Fruit fly (Drosophila melanogaster) whole organism, embryonic: Measurements from ENCODE around the gene Spn85F.

ENCODE experiments used
- Ada2b ChIP-seq: fragments of 200-800 bp; sonication (Bioruptor generic); IDR thresholded peaks from 2 replicates; pipeline ENCODE4 v1.3.6; 2022; ENCODE audit warnings: missing biosample characterization, missing genetic modification characterization
- Asciz ChIP-seq: fragments of 200-800 bp; sonication (Bioruptor generic); optimal IDR thresholded peaks from 2 replicates; lab custom pipeline; 2017; ENCODE audit warnings: missing biosample characterization, mild to moderate bottlenecking, missing genetic modification characterization, missing genetic modification reagents
- Awh ChIP-seq: fragments of 200-800 bp; sonication (Bioruptor generic); IDR thresholded peaks from 2 replicates; pipeline ENCODE4, ENCODE4 v1.3.6; 2022; ENCODE audit warnings: missing biosample characterization, missing genetic modification characterization
- BEAF-32 ChIP-seq: fragments of 200-800 bp; sonication (Bioruptor generic); optimal IDR thresholded peaks from 3 replicates; lab custom pipeline; 2017; ENCODE audit warnings: missing biosample characterization, missing genetic modification characterization, mild to moderate bottlenecking, moderate library complexity, missing genetic modification reagents
- CG10462 ChIP-seq: fragments of 200-800 bp; sonication (Bioruptor generic); optimal IDR thresholded peaks from 2 replicates; lab custom pipeline; 2016; ENCODE audit warnings: missing biosample characterization, missing genetic modification characterization
- CG11085 ChIP-seq: fragments of 200-800 bp; sonication (Bioruptor generic); IDR thresholded peaks from 2 replicates; pipeline ENCODE4 v1.3.6; 2022; ENCODE audit warnings: missing biosample characterization, missing genetic modification characterization
- CG12104 ChIP-seq: fragments of 200-800 bp; sonication (Bioruptor generic); optimal IDR thresholded peaks from 3 replicates; lab custom pipeline; 2016; ENCODE audit warnings: missing biosample characterization, missing genetic modification characterization
- CG1233 ChIP-seq: fragments of 200-800 bp; sonication (Bioruptor generic); optimal IDR thresholded peaks from 4 replicates; lab custom pipeline; 2018; ENCODE audit warnings: missing biosample characterization, mild to moderate bottlenecking, missing genetic modification characterization
- CG13287 ChIP-seq: fragments of 200-800 bp; sonication (Bioruptor generic); IDR thresholded peaks from 2 replicates; pipeline ENCODE4 v1.3.6; 2022; ENCODE audit warnings: missing biosample characterization, missing genetic modification characterization; ENCODE audit not compliant: partially characterized antibody
- CG15514 ChIP-seq: fragments of 200-800 bp; sonication (Bioruptor generic); optimal IDR thresholded peaks from 3 replicates; lab custom pipeline; 2017; ENCODE audit warnings: missing biosample characterization, missing genetic modification characterization, mild to moderate bottlenecking, moderate library complexity, missing genetic modification reagents
- CG16813 ChIP-seq: fragments of 200-800 bp; sonication (Bioruptor generic); IDR thresholded peaks from 3 replicates; pipeline ENCODE4 v1.3.6; 2022; ENCODE audit warnings: missing biosample characterization, missing genetic modification characterization; ENCODE audit not compliant: partially characterized antibody
- CG17568 ChIP-seq: fragments of 200-800 bp; sonication (Bioruptor generic); optimal IDR thresholded peaks from 2 replicates; lab custom pipeline; 2018; ENCODE audit warnings: missing biosample characterization, mild to moderate bottlenecking, missing genetic modification characterization, moderate library complexity
- CG1792 ChIP-seq: fragments of 200-800 bp; sonication (Bioruptor generic); optimal IDR thresholded peaks from 2 replicates; lab custom pipeline; 2016; ENCODE audit warnings: missing biosample characterization, missing genetic modification characterization
- CG18011 ChIP-seq: fragments of 200-800 bp; sonication (Bioruptor generic); optimal IDR thresholded peaks from 2 replicates; lab custom pipeline; 2017; ENCODE audit warnings: missing biosample characterization, missing genetic modification characterization, mild to moderate bottlenecking, moderate library complexity, missing genotype
- CG18262 ChIP-seq: fragments of 200-800 bp; optimal IDR thresholded peaks from 3 replicates; lab custom pipeline; 2019; ENCODE audit warnings: missing biosample characterization, mild to moderate bottlenecking, missing genetic modification characterization, moderate library complexity
- CG18599 ChIP-seq: fragments of 200-800 bp; sonication (Bioruptor generic); optimal IDR thresholded peaks from 3 replicates; lab custom pipeline; 2017; ENCODE audit warnings: missing biosample characterization, missing genetic modification characterization, mild to moderate bottlenecking, moderate library complexity, missing genetic modification reagents
- CG18764 ChIP-seq: fragments of 200-800 bp; sonication (Bioruptor generic); optimal IDR thresholded peaks from 3 replicates; lab custom pipeline; 2016; ENCODE audit warnings: missing biosample characterization, missing genetic modification characterization
- CG2678 ChIP-seq: fragments of 200-800 bp; sonication (Bioruptor generic); optimal IDR thresholded peaks from 3 replicates; lab custom pipeline; 2019; ENCODE audit warnings: missing biosample characterization, mild to moderate bottlenecking, missing genetic modification characterization, moderate library complexity
- CG2875 ChIP-seq: fragments of 200-800 bp; sonication (Bioruptor generic); optimal IDR thresholded peaks from 2 replicates; lab custom pipeline; 2017; ENCODE audit warnings: missing biosample characterization, mild to moderate bottlenecking, missing genetic modification characterization, missing genetic modification reagents
- CG30431 ChIP-seq: fragments of 200-800 bp; sonication (Bioruptor generic); optimal IDR thresholded peaks from 2 replicates; lab custom pipeline; 2017; ENCODE audit warnings: missing biosample characterization, missing genetic modification characterization
- CG33213 ChIP-seq: fragments of 200-800 bp; sonication (Bioruptor generic); optimal IDR thresholded peaks from 3 replicates; lab custom pipeline; 2016; ENCODE audit warnings: missing biosample characterization, missing genetic modification characterization
- CG4820 ChIP-seq: fragments of 200-800 bp; sonication (Bioruptor generic); optimal IDR thresholded peaks from 3 replicates; lab custom pipeline; 2016; ENCODE audit warnings: missing biosample characterization, missing genetic modification characterization
- CG6689 ChIP-seq: fragments of 200-800 bp; sonication (Bioruptor generic); IDR thresholded peaks from 2 replicates; pipeline ENCODE4 v1.3.6; 2022; ENCODE audit warnings: missing biosample characterization, missing genetic modification characterization
- CG7556 ChIP-seq: fragments of 200-800 bp; sonication (Bioruptor generic); optimal IDR thresholded peaks from 2 replicates; lab custom pipeline; 2017; ENCODE audit warnings: missing biosample characterization, mild to moderate bottlenecking, missing genetic modification characterization
- CG8290 ChIP-seq, 3 experiments: fragments of 200-800 bp; sonication (Bioruptor generic); optimal IDR thresholded peaks; 2 replicates each; lab custom pipeline; 2016 to 2019; ENCODE audit warnings: missing biosample characterization in 3 of 3, missing genetic modification characterization in 3 of 3, mild to moderate bottlenecking in 2 of 3, moderate library complexity in 1 of 3
- Camta ChIP-seq: fragments of 200-800 bp; sonication (Bioruptor generic); optimal IDR thresholded peaks from 2 replicates; lab custom pipeline; 2016; ENCODE audit warnings: missing biosample characterization, missing genetic modification characterization
- Chrac-16 ChIP-seq: fragments of 200-800 bp; sonication (Bioruptor generic); optimal IDR thresholded peaks from 3 replicates; lab custom pipeline; 2016; ENCODE audit warnings: missing biosample characterization, missing genetic modification characterization
- E2f2 ChIP-seq: fragments of 200-800 bp; sonication (Bioruptor generic); IDR thresholded peaks from 2 replicates; pipeline ENCODE4 v1.3.6; 2022; ENCODE audit warnings: missing biosample characterization, missing genetic modification characterization
- Ets97D ChIP-seq: fragments of 200-800 bp; sonication (Bioruptor generic); optimal IDR thresholded peaks from 3 replicates; lab custom pipeline; 2016; ENCODE audit warnings: missing biosample characterization, missing genetic modification characterization
- GATAe ChIP-seq: fragments of 200-800 bp; sonication (Bioruptor generic); conservative IDR thresholded peaks from 2 replicates; pipeline ENCODE4 v1.3.6; 2022; ENCODE audit warnings: missing biosample characterization, missing genetic modification characterization
- H2.0 ChIP-seq: fragments of 200-800 bp; sonication (Bioruptor generic); IDR thresholded peaks from 2 replicates; pipeline ENCODE4 v1.3.6; 2022; ENCODE audit warnings: missing biosample characterization, missing genetic modification characterization
- HHEX ChIP-seq: fragments of 200-800 bp; sonication (Bioruptor generic); optimal IDR thresholded peaks from 3 replicates; lab custom pipeline; 2017; ENCODE audit warnings: missing biosample characterization, mild to moderate bottlenecking, missing genetic modification characterization, missing genetic modification reagents
- Lim3 ChIP-seq: fragments of 200-800 bp; sonication (Bioruptor generic); IDR thresholded peaks from 2 replicates; pipeline ENCODE4 v1.3.6; 2022; ENCODE audit warnings: missing biosample characterization, missing genetic modification characterization
- MTF-1 ChIP-seq: fragments of 200-800 bp; sonication (Bioruptor generic); optimal IDR thresholded peaks from 2 replicates; lab custom pipeline; 2018; ENCODE audit warnings: missing biosample characterization, mild to moderate bottlenecking, missing genetic modification characterization, borderline replicate concordance
- NFAT ChIP-seq: fragments of 200-800 bp; sonication (Bioruptor generic); IDR thresholded peaks from 2 replicates; pipeline ENCODE4 v1.3.6; 2022; ENCODE audit warnings: missing biosample characterization, missing genetic modification characterization
- Nf-YB ChIP-seq: fragments of 200-800 bp; sonication (Bioruptor generic); optimal IDR thresholded peaks from 3 replicates; lab custom pipeline; 2019; ENCODE audit warnings: missing biosample characterization, mild to moderate bottlenecking, missing genetic modification characterization, moderate library complexity
- Poxn ChIP-seq: fragments of 200-800 bp; sonication (Bioruptor generic); IDR thresholded peaks from 2 replicates; pipeline ENCODE4 v1.3.6; 2022; ENCODE audit warnings: missing biosample characterization, missing genetic modification characterization
- Ptx1 ChIP-seq: fragments of 200-800 bp; sonication (Bioruptor generic); IDR thresholded peaks from 2 replicates; pipeline ENCODE4 v1.3.6; 2022; ENCODE audit warnings: missing biosample characterization, missing genetic modification characterization
- aop ChIP-seq: fragments of 200-800 bp; sonication (Bioruptor generic); IDR thresholded peaks from 2 replicates; pipeline ENCODE4 v1.3.6; 2022; ENCODE audit warnings: missing biosample characterization, missing genetic modification characterization
- ara ChIP-seq: fragments of 200-800 bp; sonication (Bioruptor generic); IDR thresholded peaks from 2 replicates; pipeline ENCODE4 v1.3.6; 2022; ENCODE audit warnings: missing biosample characterization, missing genetic modification characterization
- bbx ChIP-seq: fragments of 200-800 bp; sonication (Bioruptor generic); IDR thresholded peaks from 2 replicates; pipeline ENCODE4 v1.3.6; 2022; ENCODE audit warnings: missing biosample characterization, missing genetic modification characterization; ENCODE audit not compliant: partially characterized antibody
- caup ChIP-seq: fragments of 200-800 bp; sonication (Bioruptor generic); optimal IDR thresholded peaks from 3 replicates; lab custom pipeline; 2017; ENCODE audit warnings: missing biosample characterization, mild to moderate bottlenecking, missing genetic modification characterization, moderate library complexity; ENCODE audit not compliant: severe bottlenecking
- dysf ChIP-seq: fragments of 200-800 bp; sonication (Bioruptor generic); IDR thresholded peaks from 3 replicates; pipeline ENCODE4 v1.3.6; 2022; ENCODE audit warnings: missing biosample characterization, missing genetic modification characterization
- grau ChIP-seq: fragments of 200-800 bp; optimal IDR thresholded peaks from 3 replicates; lab custom pipeline; 2019; ENCODE audit warnings: missing biosample characterization, mild to moderate bottlenecking, missing genetic modification characterization, moderate library complexity
- otp ChIP-seq: fragments of 200-800 bp; sonication (Bioruptor generic); IDR thresholded peaks from 3 replicates; pipeline ENCODE4, ENCODE4 v1.3.6; 2022; ENCODE audit warnings: missing biosample characterization, missing genetic modification characterization
- peb ChIP-seq: fragments of 200-800 bp; sonication (Bioruptor generic); IDR thresholded peaks from 2 replicates; pipeline ENCODE4 v1.3.6; 2022; ENCODE audit warnings: missing biosample characterization, missing genetic modification characterization
- pho ChIP-seq: fragments of 200-800 bp; sonication (Bioruptor generic); optimal IDR thresholded peaks from 2 replicates; lab custom pipeline; 2016; ENCODE audit warnings: missing biosample characterization, missing genetic modification characterization
- slbo ChIP-seq: fragments of 200-800 bp; sonication (Bioruptor generic); IDR thresholded peaks from 2 replicates; pipeline ENCODE4 v1.3.6; 2022; ENCODE audit warnings: missing biosample characterization, missing genetic modification characterization
- tna ChIP-seq: fragments of 200-800 bp; sonication (Bioruptor generic); IDR thresholded peaks from 2 replicates; pipeline ENCODE4 v1.3.6; 2022; ENCODE audit warnings: missing biosample characterization, missing genetic modification characterization; ENCODE audit not compliant: partially characterized antibody

The Spn85F gene

DNA sequence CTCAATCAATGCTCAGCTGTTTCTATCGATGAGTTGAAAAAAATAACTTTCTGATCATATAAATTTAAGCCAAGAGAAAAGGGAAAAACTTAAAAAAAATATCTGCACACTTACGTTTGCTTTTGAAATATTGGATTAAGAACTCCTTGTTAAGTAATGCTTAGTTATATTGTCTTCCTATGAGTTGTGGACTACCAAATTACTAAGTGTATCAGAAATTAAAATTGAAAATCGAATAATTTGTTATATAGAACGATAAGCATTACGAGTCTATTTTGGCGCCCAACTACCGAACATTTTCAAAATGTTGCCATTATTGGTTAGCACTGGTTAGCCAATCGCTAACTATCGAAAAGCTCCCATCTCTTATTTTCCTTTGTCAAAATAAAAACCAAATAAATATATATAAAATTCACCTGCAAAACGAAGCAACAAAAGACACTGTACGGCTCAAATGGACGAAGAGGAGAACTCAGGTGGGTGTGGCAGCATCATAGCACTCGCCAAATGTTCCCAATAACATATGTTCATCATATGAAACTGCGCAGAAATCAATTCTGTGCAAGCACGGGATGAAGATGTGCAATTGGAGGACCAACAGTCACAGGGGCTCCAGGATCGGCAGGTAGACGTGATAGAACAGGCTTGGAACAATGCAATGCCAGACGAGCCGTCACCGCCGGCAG, 52.0 kb downstream of the Spn85F start, which contains the start of gene ohgt (continued):
- TF ChIP-seq Poxn (no peak), Lim3 (no peak), pho (peak; percentile 14), CG11085 (GFP tag; lab: Robert Waterston, UW) (no peak), CG6689 (no peak), CG2678 (tag; lab: Kevin White, UChicago) (peak; percentile 45), CG17568 (GFP tag; lab: Kevin White, UChicago) (no peak), H2.0 (GFP tag; lab: Robert Waterston, UW) (no peak), CG18262 (tag; lab: Kevin White, UChicago) (peak; percentile 44), otp (no peak), CG12104 (no peak), CG1233 (GFP tag; lab: Kevin White, UChicago) (no peak), NFAT (GFP tag; lab: Robert Waterston, UW) (no peak), CG30431 (GFP tag; lab: Kevin White, UChicago) (no peak), CG8290 (GFP tag; optimal IDR thresholded peaks at IDR 0.05; lab: Kevin White, UChicago) (peak; percentile 66), CG8290 (tag; optimal IDR thresholded peaks at IDR 0.05; lab: Kevin White, UChicago) (peak in 1 of 2 experiments; percentile 82), CG16813 (peak; percentile 49; the same call in 1 of the 3 replicates), dysf (GFP tag; lab: Robert Waterston, UW) (no peak), Nf-YB (GFP tag; lab: Kevin White, UChicago) (no peak), Chrac-16 (no peak), CG15514 (peak; percentile 54), Ets97D (GFP tag; lab: Kevin White, UChicago) (peak; percentile 32), Ada2b (GFP tag; lab: Robert Waterston, UW) (no peak), CG13287 (GFP tag; lab: Robert Waterston, UW) (peak; percentile 12), MTF-1 (GFP tag; lab: Kevin White, UChicago) (no peak), CG2875 (GFP tag; lab: Kevin White, UChicago) (no peak), HHEX (no peak), CG18011 (no peak), CG18599 (GFP tag; lab: Kevin White, UChicago) (no peak), tna (no peak), bbx (GFP tag; lab: Robert Waterston, UW) (0 out of 2 replicates have a peak, but pooled peaks have one; percentile 7), BEAF-32 (peak; percentile 57), CG1792 (GFP tag; lab: Kevin White, UChicago) (no peak), CG7556 (no peak), E2f2 (GFP tag; lab: Robert Waterston, UW) (peak; percentile 89), CG18764 (GFP tag; lab: Kevin White, UChicago) (no peak), ara (GFP tag; lab: Robert Waterston, UW) (no peak), aop (GFP tag; lab: Robert Waterston, UW) (no peak), Camta (GFP tag; lab: Kevin White, UChicago) (no peak), caup (GFP tag; lab: Kevin White, UChicago) (no peak), grau (tag; lab: Kevin White, UChicago) (no peak), CG4820 (GFP tag; lab: Kevin White, UChicago) (no peak), Awh (GFP tag; lab: Robert Waterston, UW) (no peak), peb (GFP tag; lab: Robert Waterston, UW) (no peak), CG10462 (GFP tag; lab: Kevin White, UChicago) (no peak), GATAe (no peak), CG33213 (no peak), Ptx1 (GFP tag; lab: Robert Waterston, UW) (no peak), slbo (GFP tag; lab: Robert Waterston, UW) (no peak), Asciz (GFP tag; lab: Kevin White, UChicago) (no peak)
